Fruit fly (Drosophila melanogaster): ENCODE data around the gene Lip4.

Gene Lip4

dm6 chr2L:10544421-10545120 lies 17.2 kb downstream of the Lip4 start, which contains the start of gene Trim9 (continued):
- peak; percentile 98 for TF ChIP-seq CG5180 (GFP tag; optimal IDR thresholded peaks at IDR 0.05)
- no peak for TF ChIP-seq CG17186 (GFP tag; optimal IDR thresholded peaks at IDR 0.05)
- TF ChIP-seq Nf-YC (tag; optimal IDR thresholded peaks at IDR 0.05): no peak
- TF ChIP-seq unpg (GFP tag; optimal IDR thresholded peaks at IDR 0.05): no peak
- no peak for TF ChIP-seq caup (GFP tag; optimal IDR thresholded peaks at IDR 0.05; ENCODE audit: severe bottlenecking)
- TF ChIP-seq bbx (GFP tag; IDR thresholded peaks at IDR 0.05; ENCODE audit: partially characterized antibody): no peak
- TF ChIP-seq CG15696 (tag; optimal IDR thresholded peaks at IDR 0.05): no peak
- TF ChIP-seq zen (tag; optimal IDR thresholded peaks at IDR 0.05): no peak
- no peak for TF ChIP-seq vfl (GFP tag; optimal IDR thresholded peaks at IDR 0.05)
- TF ChIP-seq CG18619 (GFP tag; optimal IDR thresholded peaks at IDR 0.05): no peak
- no peak for TF ChIP-seq CG4707 (GFP tag; optimal IDR thresholded peaks at IDR 0.05)
- no peak for TF ChIP-seq h (optimal IDR thresholded peaks at IDR 0.05)
- no peak for TF ChIP-seq lilli (GFP tag; optimal IDR thresholded peaks at IDR 0.05)
- TF ChIP-seq CG33213 (GFP tag; optimal IDR thresholded peaks at IDR 0.05): no peak
- TF ChIP-seq hbn (GFP tag; IDR thresholded peaks at IDR 0.05; ENCODE audit: partially characterized antibody): no peak
- TF ChIP-seq gcm2 (GFP tag; optimal IDR thresholded peaks at IDR 0.05): no peak
- no peak for TF ChIP-seq Stat92E (GFP tag; optimal IDR thresholded peaks at IDR 0.05)
- no peak for TF ChIP-seq az2 (GFP tag; optimal IDR thresholded peaks at IDR 0.05)
- TF ChIP-seq Ssrp (tag; optimal IDR thresholded peaks at IDR 0.05): no peak
- peak; percentile 73 for TF ChIP-seq E2f2 (GFP tag; IDR thresholded peaks at IDR 0.05)
- no peak for TF ChIP-seq CG12236 (GFP tag; optimal IDR thresholded peaks at IDR 0.05)
- TF ChIP-seq CG16813 (GFP tag; IDR thresholded peaks at IDR 0.05; ENCODE audit: partially characterized antibody): no peak
- TF ChIP-seq gro (GFP tag; optimal IDR thresholded peaks at IDR 0.05): no peak
- TF ChIP-seq Hsf (GFP tag; optimal IDR thresholded peaks at IDR 0.05): no peak
- TF ChIP-seq CG30431 (GFP tag; optimal IDR thresholded peaks at IDR 0.05): no peak
- no peak for TF ChIP-seq Mes4 (GFP tag; optimal IDR thresholded peaks at IDR 0.05)
- no peak for TF ChIP-seq toy (GFP tag; IDR thresholded peaks at IDR 0.05)
- TF ChIP-seq Deaf1 (tag; optimal IDR thresholded peaks at IDR 0.05): no peak
- TF ChIP-seq CG16779 (GFP tag; IDR thresholded peaks at IDR 0.05): no peak
- TF ChIP-seq prd (optimal IDR thresholded peaks at IDR 0.05): no peak
- TF ChIP-seq prd (GFP tag; IDR thresholded peaks at IDR 0.05): no peak
- TF ChIP-seq crc (GFP tag; optimal IDR thresholded peaks at IDR 0.05): no peak
- TF ChIP-seq sens (GFP tag): peak; percentile 73
- no peak for TF ChIP-seq dm (GFP tag; optimal IDR thresholded peaks at IDR 0.05)
- no peak for TF ChIP-seq ewg (GFP tag; optimal IDR thresholded peaks at IDR 0.05)
- no peak for TF ChIP-seq Sry-δ (GFP tag; optimal IDR thresholded peaks at IDR 0.05)
- TF ChIP-seq CrebB (tag; optimal IDR thresholded peaks at IDR 0.05): no peak
- peak; percentile 10; the same call in 1 of the 3 replicates for TF ChIP-seq CG34422 (GFP tag; IDR thresholded peaks at IDR 0.05)
- TF ChIP-seq Pdp1 (GFP tag; optimal IDR thresholded peaks at IDR 0.05): peak in 1 of 2 experiments; percentile 40
- TF ChIP-seq Xbp1 (GFP tag; optimal IDR thresholded peaks at IDR 0.05): no peak
- TF ChIP-seq pnt (GFP tag; optimal IDR thresholded peaks at IDR 0.05): no peak
- no peak for TF ChIP-seq CG12942 (GFP tag; optimal IDR thresholded peaks at IDR 0.05)
- TF ChIP-seq Meics (GFP tag; optimal IDR thresholded peaks at IDR 0.05): no peak
- TF ChIP-seq CG3995 (GFP tag; optimal IDR thresholded peaks at IDR 0.05): no peak
- no peak for TF ChIP-seq CG8388 (GFP tag; optimal IDR thresholded peaks at IDR 0.05)
- TF ChIP-seq Dip3 (GFP tag; optimal IDR thresholded peaks at IDR 0.05): no peak
- TF ChIP-seq gsb (GFP tag; IDR thresholded peaks at IDR 0.05): no peak
- TF ChIP-seq CG4424 (GFP tag; optimal IDR thresholded peaks at IDR 0.05): no peak
- TF ChIP-seq CG10565 (GFP tag; optimal IDR thresholded peaks at IDR 0.05): no peak
- TF ChIP-seq D (optimal IDR thresholded peaks at IDR 0.05): no peak
- no peak for TF ChIP-seq D (GFP tag; optimal IDR thresholded peaks at IDR 0.05)
